Fruit fly (Drosophila melanogaster) whole organism, embryonic: ENCODE data around the gene Mettl5.

Experiments
- ATbp ChIP-seq: fragments of 200-800 bp; sonication (Bioruptor generic); optimal IDR thresholded peaks from 2 replicates; lab custom pipeline; 2017; ENCODE audit warnings: missing biosample characterization, mild to moderate bottlenecking, missing genetic modification characterization, missing genetic modification reagents
- Asciz ChIP-seq: fragments of 200-800 bp; sonication (Bioruptor generic); optimal IDR thresholded peaks from 2 replicates; lab custom pipeline; 2017; ENCODE audit warnings: missing biosample characterization, mild to moderate bottlenecking, missing genetic modification characterization, missing genetic modification reagents
- BEAF-32 ChIP-seq: fragments of 200-800 bp; sonication (Bioruptor generic); optimal IDR thresholded peaks from 3 replicates; lab custom pipeline; 2017; ENCODE audit warnings: missing biosample characterization, missing genetic modification characterization, mild to moderate bottlenecking, moderate library complexity, missing genetic modification reagents
- CG10543 ChIP-seq: fragments of 200-800 bp; sonication (Bioruptor generic); optimal IDR thresholded peaks from 3 replicates; lab custom pipeline; 2017; ENCODE audit warnings: missing biosample characterization, mild to moderate bottlenecking, missing genetic modification characterization, moderate library complexity
- CG10959 ChIP-seq: fragments of 200-800 bp; sonication (Bioruptor generic); IDR thresholded peaks from 2 replicates; pipeline ENCODE4 v1.3.6; 2022; ENCODE audit warnings: missing biosample characterization, missing genetic modification characterization
- CG11085 ChIP-seq: fragments of 200-800 bp; sonication (Bioruptor generic); IDR thresholded peaks from 2 replicates; pipeline ENCODE4 v1.3.6; 2022; ENCODE audit warnings: missing biosample characterization, missing genetic modification characterization
- CG12155 ChIP-seq: fragments of 200-800 bp; sonication (Bioruptor generic); optimal IDR thresholded peaks from 3 replicates; lab custom pipeline; 2016; ENCODE audit warnings: missing biosample characterization, missing genetic modification characterization
- CG15011 ChIP-seq: fragments of 200-800 bp; sonication (Bioruptor generic); optimal IDR thresholded peaks from 3 replicates; lab custom pipeline; 2018; ENCODE audit warnings: missing biosample characterization, mild to moderate bottlenecking, missing genetic modification characterization
- CG15269 ChIP-seq: fragments of 200-800 bp; sonication (Bioruptor generic); optimal IDR thresholded peaks from 2 replicates; lab custom pipeline; 2018; ENCODE audit warnings: missing biosample characterization, mild to moderate bottlenecking, missing genetic modification characterization, moderate library complexity
- CG1529 ChIP-seq: fragments of 200-800 bp; sonication (Bioruptor generic); optimal IDR thresholded peaks from 3 replicates; lab custom pipeline; 2018; ENCODE audit warnings: missing biosample characterization, missing genetic modification characterization
- CG15479 ChIP-seq: fragments of 200-800 bp; sonication (Bioruptor generic); optimal IDR thresholded peaks from 3 replicates; lab custom pipeline; 2019; ENCODE audit warnings: missing biosample characterization, mild to moderate bottlenecking, missing genetic modification characterization, moderate library complexity
- CG18011 ChIP-seq: fragments of 200-800 bp; sonication (Bioruptor generic); optimal IDR thresholded peaks from 2 replicates; lab custom pipeline; 2017; ENCODE audit warnings: missing biosample characterization, missing genetic modification characterization, mild to moderate bottlenecking, moderate library complexity, missing genotype
- CG18764 ChIP-seq: fragments of 200-800 bp; sonication (Bioruptor generic); optimal IDR thresholded peaks from 3 replicates; lab custom pipeline; 2016; ENCODE audit warnings: missing biosample characterization, missing genetic modification characterization
- CG2199 ChIP-seq: fragments of 200-800 bp; sonication (Bioruptor generic); IDR thresholded peaks from 3 replicates; pipeline ENCODE4 v1.3.6; 2022; ENCODE audit warnings: missing biosample characterization, missing genetic modification characterization
- CG34224 ChIP-seq: fragments of 200-800 bp; sonication (Bioruptor generic); IDR thresholded peaks from 3 replicates; pipeline ENCODE4 v1.3.6; 2022; ENCODE audit warnings: missing biosample characterization, missing genetic modification characterization; ENCODE audit not compliant: partially characterized antibody
- CG6272 ChIP-seq: fragments of 200-800 bp; sonication (Bioruptor generic); IDR thresholded peaks from 2 replicates; pipeline ENCODE4 v1.3.6; 2022; ENCODE audit warnings: missing biosample characterization, missing genetic modification characterization
- CG6791 ChIP-seq: fragments of 200-800 bp; sonication (Bioruptor generic); IDR thresholded peaks from 3 replicates; pipeline ENCODE4 v1.3.6; 2022; ENCODE audit warnings: missing biosample characterization, missing genetic modification characterization; ENCODE audit not compliant: partially characterized antibody
- CG7786 ChIP-seq: fragments of 200-800 bp; sonication (Bioruptor generic); optimal IDR thresholded peaks from 2 replicates; lab custom pipeline; 2016; ENCODE audit warnings: missing biosample characterization, missing genetic modification characterization
- CG9727 ChIP-seq: fragments of 200-800 bp; sonication (Bioruptor generic); optimal IDR thresholded peaks from 3 replicates; lab custom pipeline; 2017; ENCODE audit warnings: missing biosample characterization, mild to moderate bottlenecking, missing genetic modification characterization
- CG9817 ChIP-seq: fragments of 200-800 bp; sonication (Bioruptor generic); optimal IDR thresholded peaks from 2 replicates; lab custom pipeline; 2018; ENCODE audit warnings: missing biosample characterization, mild to moderate bottlenecking, missing genetic modification characterization, moderate library complexity
- Dfd ChIP-seq, 2 experiments: fragments of >200 bp; optimal IDR thresholded peaks; 2 replicates each; lab custom pipeline; 2017; ENCODE audit warnings: missing biosample characterization in 2 of 2, missing genetic modification characterization in 2 of 2
- Doc3 ChIP-seq: fragments of 200-800 bp; sonication (Bioruptor generic); IDR thresholded peaks from 3 replicates; pipeline ENCODE4 v1.3.6; 2022; ENCODE audit warnings: missing biosample characterization, missing genetic modification characterization; ENCODE audit not compliant: partially characterized antibody
- Hand ChIP-seq: fragments of 200-800 bp; sonication (Bioruptor generic); optimal IDR thresholded peaks from 2 replicates; lab custom pipeline; 2017; ENCODE audit warnings: mild to moderate bottlenecking, missing biosample characterization, missing genetic modification reagents, missing genetic modification characterization
- Hey ChIP-seq: fragments of 200-800 bp; sonication (Bioruptor generic); optimal IDR thresholded peaks from 3 replicates; lab custom pipeline; 2018; ENCODE audit warnings: missing biosample characterization, mild to moderate bottlenecking, missing genetic modification characterization
- Mad ChIP-seq: fragments of 200-800 bp; sonication (Bioruptor generic); optimal IDR thresholded peaks from 2 replicates; lab custom pipeline; 2016; ENCODE audit warnings: missing biosample characterization, missing genetic modification characterization
- Myb ChIP-seq: fragments of 200-800 bp; sonication (Bioruptor generic); optimal IDR thresholded peaks from 2 replicates; lab custom pipeline; 2016; ENCODE audit warnings: missing biosample characterization, missing genetic modification characterization
- Poxn ChIP-seq: fragments of 200-800 bp; sonication (Bioruptor generic); IDR thresholded peaks from 2 replicates; pipeline ENCODE4 v1.3.6; 2022; ENCODE audit warnings: missing biosample characterization, missing genetic modification characterization
- Rx ChIP-seq: fragments of 200-800 bp; sonication (Bioruptor generic); IDR thresholded peaks from 2 replicates; pipeline ENCODE4 v1.3.6; 2022; ENCODE audit warnings: missing biosample characterization, missing genetic modification characterization
- Six4 ChIP-seq: fragments of 200-800 bp; sonication (Bioruptor generic); optimal IDR thresholded peaks from 2 replicates; lab custom pipeline; 2016; ENCODE audit warnings: missing biosample characterization, missing genetic modification characterization
- Sry-β ChIP-seq: fragments of 200-800 bp; sonication (Bioruptor generic); optimal IDR thresholded peaks from 2 replicates; lab custom pipeline; 2018; ENCODE audit warnings: missing biosample characterization, mild to moderate bottlenecking, missing genetic modification characterization, moderate library complexity
- Sry-δ ChIP-seq: fragments of 200-800 bp; sonication (Bioruptor generic); optimal IDR thresholded peaks from 2 replicates; lab custom pipeline; 2016; ENCODE audit warnings: missing biosample characterization, missing genetic modification characterization
- Xbp1 ChIP-seq: fragments of 200-800 bp; sonication (Bioruptor generic); optimal IDR thresholded peaks from 3 replicates; lab custom pipeline; 2016; ENCODE audit warnings: missing biosample characterization, mild to moderate bottlenecking, missing genetic modification characterization
- ash1 ChIP-seq: fragments of 200-800 bp; sonication (Bioruptor generic); optimal IDR thresholded peaks from 2 replicates; lab custom pipeline; 2018; ENCODE audit warnings: missing biosample characterization, mild to moderate bottlenecking, missing genetic modification characterization
- btn ChIP-seq: fragments of 200-800 bp; sonication (Bioruptor generic); optimal IDR thresholded peaks from 2 replicates; lab custom pipeline; 2016; ENCODE audit warnings: missing biosample characterization, missing genetic modification characterization
- cg ChIP-seq: fragments of 200-800 bp; sonication (Bioruptor generic); optimal IDR thresholded peaks from 3 replicates; lab custom pipeline; 2019; ENCODE audit warnings: missing biosample characterization, mild to moderate bottlenecking, missing genetic modification characterization, moderate library complexity
- corto ChIP-seq: fragments of 200-800 bp; sonication (Bioruptor generic); optimal IDR thresholded peaks from 2 replicates; lab custom pipeline; 2016; ENCODE audit warnings: missing biosample characterization, mild to moderate bottlenecking, missing genetic modification characterization, moderate library complexity
- gcm2 ChIP-seq: fragments of 200-800 bp; sonication (Bioruptor generic); optimal IDR thresholded peaks from 2 replicates; lab custom pipeline; 2016; ENCODE audit warnings: missing biosample characterization, missing genetic modification characterization
- grn ChIP-seq: fragments of 200-800 bp; sonication (Bioruptor generic); optimal IDR thresholded peaks from 3 replicates; lab custom pipeline; 2017; ENCODE audit warnings: missing biosample characterization, missing genetic modification characterization
- insv ChIP-seq, 2 experiments: fragments of 200-800 bp; sonication (Bioruptor generic); optimal IDR thresholded peaks; 3 replicates each; lab custom pipeline; 2016 to 2018; ENCODE audit warnings: missing biosample characterization in 2 of 2, missing genetic modification characterization in 2 of 2
- knrl ChIP-seq: fragments of 200-800 bp; sonication (Bioruptor generic); IDR thresholded peaks from 3 replicates; pipeline ENCODE4 v1.3.6; 2022; ENCODE audit warnings: missing biosample characterization, missing genetic modification characterization; ENCODE audit not compliant: partially characterized antibody
- otp ChIP-seq: fragments of 200-800 bp; sonication (Bioruptor generic); IDR thresholded peaks from 3 replicates; pipeline ENCODE4, ENCODE4 v1.3.6; 2022; ENCODE audit warnings: missing biosample characterization, missing genetic modification characterization
- peb ChIP-seq: fragments of 200-800 bp; sonication (Bioruptor generic); IDR thresholded peaks from 2 replicates; pipeline ENCODE4 v1.3.6; 2022; ENCODE audit warnings: missing biosample characterization, missing genetic modification characterization
- prd ChIP-seq, 3 experiments: fragments of >200 bp in 2 of 3; fragments of 200-800 bp in 1 of 3; sonication (Bioruptor generic) in 1 of 3; optimal IDR thresholded peaks in 2 of 3; IDR thresholded peaks in 1 of 3; 2 replicates in 2 of 3; 3 replicates in 1 of 3; pipeline versions ENCODE4 v1.3.6 to Lab custom; 2017 to 2022; ENCODE audit warnings: missing biosample characterization in 1 of 3, missing genetic modification characterization in 1 of 3
- run ChIP-seq: fragments of 200-800 bp; sonication (Bioruptor generic); optimal IDR thresholded peaks from 3 replicates; lab custom pipeline; 2018; ENCODE audit warnings: missing biosample characterization, mild to moderate bottlenecking, missing genetic modification characterization
- scrt ChIP-seq: fragments of 200-800 bp; sonication (Bioruptor generic); optimal IDR thresholded peaks from 2 replicates; lab custom pipeline; 2018; ENCODE audit warnings: missing biosample characterization, mild to moderate bottlenecking, missing genetic modification characterization, moderate library complexity
- sima ChIP-seq: fragments of 200-800 bp; sonication (Bioruptor generic); optimal IDR thresholded peaks from 2 replicates; lab custom pipeline; 2016; ENCODE audit warnings: missing biosample characterization, missing genetic modification characterization
- sob ChIP-seq: fragments of 200-800 bp; sonication (Bioruptor generic); IDR thresholded peaks from 2 replicates; pipeline ENCODE4 v1.3.6; 2022; ENCODE audit warnings: missing biosample characterization, missing genetic modification characterization
- sqz ChIP-seq: fragments of 200-800 bp; sonication (Bioruptor generic); optimal IDR thresholded peaks from 3 replicates; lab custom pipeline; 2018; ENCODE audit warnings: missing biosample characterization, mild to moderate bottlenecking, missing genetic modification characterization
- ttk ChIP-seq: fragments of 200-800 bp; sonication (Bioruptor generic); IDR thresholded peaks from 2 replicates; pipeline ENCODE4 v2.1.2; 2022; ENCODE audit warnings: missing biosample characterization, missing genetic modification characterization
- tup ChIP-seq: fragments of 200-800 bp; sonication (Bioruptor generic); optimal IDR thresholded peaks from 2 replicates; lab custom pipeline; 2016; ENCODE audit warnings: missing biosample characterization, mild to moderate bottlenecking, missing genetic modification characterization, moderate library complexity

The Mettl5 gene

DNA sequence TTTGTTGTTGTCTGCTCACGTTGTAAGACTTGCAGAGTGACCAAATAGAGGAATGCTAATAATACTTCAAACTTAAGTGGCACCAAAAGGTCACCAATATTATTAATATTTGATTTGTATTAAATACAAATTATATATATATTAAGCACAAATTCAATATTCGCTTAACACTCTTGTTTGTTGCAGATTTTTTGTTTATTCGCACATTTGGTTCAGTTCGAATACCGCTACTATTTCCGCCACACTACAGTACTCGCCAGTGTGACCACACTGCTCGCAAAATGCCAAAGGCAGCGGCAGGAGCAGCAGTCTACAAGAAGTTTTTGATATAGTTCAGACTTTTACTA, 548 bp downstream of the Mettl5 start, which contains the start of gene Max (continued):
- no peak for TF ChIP-seq CG7786
- TF ChIP-seq CG12155 (GFP tag; lab: Kevin White, UChicago), result peak; percentile 64
- TF ChIP-seq sima, result no peak
- TF ChIP-seq sob (GFP tag; lab: Robert Waterston, UW), result peak; percentile 77
- peak; percentile 54; the same call in 1 of the 2 replicates for TF ChIP-seq peb (GFP tag; lab: Robert Waterston, UW)
- TF ChIP-seq CG18011, result peak; percentile 34
- no peak for TF ChIP-seq CG10959 (GFP tag; lab: Robert Waterston, UW)
- TF ChIP-seq Hand, result peak; percentile 21
- peak; percentile 75 for TF ChIP-seq Xbp1 (GFP tag; lab: Kevin White, UChicago)
- TF ChIP-seq CG34224 (GFP tag; lab: Robert Waterston, UW), result no peak
- TF ChIP-seq ttk (GFP tag; lab: Robert Waterston, UW), result 0 out of 2 replicates have a peak, but pooled peaks have one; percentile 31
- TF ChIP-seq prd (optimal IDR thresholded peaks at IDR 0.05; lab: Kevin White, UChicago), result no peak
- TF ChIP-seq prd (GFP tag; IDR thresholded peaks at IDR 0.05; lab: Robert Waterston, UW), result peak; percentile 77
- peak; percentile 58 for TF ChIP-seq scrt (GFP tag; lab: Kevin White, UChicago)
- TF ChIP-seq insv (GFP tag; optimal IDR thresholded peaks at IDR 0.05; lab: Kevin White, UChicago), result peak in 1 of 2 experiments; percentile 37
- peak; percentile 43 for TF ChIP-seq Six4 (GFP tag; lab: Kevin White, UChicago)
- TF ChIP-seq ash1 (GFP tag; lab: Kevin White, UChicago), result no peak
- no peak for TF ChIP-seq CG15011 (GFP tag; lab: Kevin White, UChicago)
- no peak for TF ChIP-seq CG6791 (GFP tag; lab: Robert Waterston, UW)
- TF ChIP-seq Myb, result no peak
- TF ChIP-seq knrl, result no peak
- no peak for TF ChIP-seq btn (GFP tag; lab: Kevin White, UChicago)
- no peak for TF ChIP-seq Asciz (GFP tag; lab: Kevin White, UChicago)
- TF ChIP-seq ATbp, result peak; percentile 0
- TF ChIP-seq Sry-β (GFP tag; lab: Kevin White, UChicago), result no peak
- peak; percentile 30 for TF ChIP-seq CG1529 (GFP tag; lab: Kevin White, UChicago)
- TF ChIP-seq CG9727, result peak; percentile 58
- 0 out of 3 replicates have a peak, but pooled peaks have one; percentile 12 for TF ChIP-seq otp (GFP tag; lab: Robert Waterston, UW)
- no peak for TF ChIP-seq Poxn (GFP tag; lab: Robert Waterston, UW)
- TF ChIP-seq Dfd (GFP tag; optimal IDR thresholded peaks at IDR 0.05; lab: Kevin White, UChicago), result no peak
- TF ChIP-seq CG15269 (tag; lab: Kevin White, UChicago), result peak; percentile 82
- no peak for TF ChIP-seq CG15479 (GFP tag; lab: Kevin White, UChicago)
- no peak for TF ChIP-seq grn (GFP tag; lab: Kevin White, UChicago)
- TF ChIP-seq corto, result no peak
- TF ChIP-seq CG10543 (GFP tag; lab: Kevin White, UChicago), result peak; percentile 71
- TF ChIP-seq CG6272 (GFP tag; lab: Robert Waterston, UW), result no peak
- no peak for TF ChIP-seq CG11085 (GFP tag; lab: Robert Waterston, UW)
- TF ChIP-seq Hey (tag; lab: Kevin White, UChicago), result no peak
- TF ChIP-seq CG2199, result no peak
- peak; percentile 53 for TF ChIP-seq Rx (GFP tag; lab: Robert Waterston, UW)
- TF ChIP-seq CG9817 (tag; lab: Kevin White, UChicago), result peak; percentile 71
- TF ChIP-seq cg, result no peak
- TF ChIP-seq Mad (GFP tag; lab: Kevin White, UChicago), result peak; percentile 36
- peak; percentile 42 for TF ChIP-seq BEAF-32 (GFP tag; lab: Kevin White, UChicago)
- TF ChIP-seq CG18764 (GFP tag; lab: Kevin White, UChicago), result peak; percentile 70
- TF ChIP-seq sqz, result peak; percentile 52
- TF ChIP-seq gcm2 (GFP tag; lab: Kevin White, UChicago), result no peak
- TF ChIP-seq tup (GFP tag; lab: Kevin White, UChicago), result no peak
- TF ChIP-seq Doc3 (GFP tag; lab: Robert Waterston, UW), result no peak
- no peak for TF ChIP-seq run (tag; lab: Kevin White, UChicago)
- peak; percentile 5 for TF ChIP-seq Sry-δ (GFP tag; lab: Kevin White, UChicago)
